Worm (Caenorhabditis elegans) whole organism, early embryonic: ENCODE data around the gene C45G9.5.

ENCODE experiments used
- B0310.2 ChIP-seq: sonication (generic microtip); optimal IDR thresholded peaks from 2 replicates; lab custom pipeline; 2016; ENCODE audit warnings: mild to moderate bottlenecking, missing genetic modification characterization, missing compliant biosample characterization
- F13C5.2 ChIP-seq: sonication (generic microtip); optimal IDR thresholded peaks from 2 replicates; lab custom pipeline; 2017; ENCODE audit warnings: mild to moderate bottlenecking, missing genetic modification characterization, inconsistent platforms, missing compliant biosample characterization
- aly-1 ChIP-seq: sonication (generic microtip); optimal IDR thresholded peaks from 2 replicates; lab custom pipeline; 2016; ENCODE audit warnings: missing genetic modification characterization, missing compliant biosample characterization
- ama-1 ChIP-seq: fragments of 150-350 bp; optimal IDR thresholded peaks from 2 replicates; lab custom pipeline; 2014
- ceh-13 ChIP-seq: fragments of 200-800 bp; sonication (Bioruptor generic); optimal IDR thresholded peaks from 2 replicates; lab custom pipeline; 2018; ENCODE audit warnings: mild to moderate bottlenecking, missing genetic modification characterization, missing compliant biosample characterization
- ceh-36 ChIP-seq: sonication (generic microtip); optimal IDR thresholded peaks from 2 replicates; lab custom pipeline; 2016; ENCODE audit warnings: missing genetic modification characterization, inconsistent platforms, missing compliant biosample characterization
- ets-7 ChIP-seq: sonication (generic microtip); optimal IDR thresholded peaks from 2 replicates; lab custom pipeline; 2016; ENCODE audit warnings: missing genotype, missing genetic modification characterization, missing compliant biosample characterization
- flt-1 ChIP-seq: fragments of 200-800 bp; sonication (Bioruptor generic); IDR thresholded peaks from 2 replicates; pipeline ENCODE4 v1.3.6; 2022; ENCODE audit warnings: missing genetic modification characterization, missing compliant biosample characterization
- hmbx-1 ChIP-seq: sonication (generic microtip); optimal IDR thresholded peaks from 2 replicates; lab custom pipeline; 2016; ENCODE audit warnings: mild to moderate bottlenecking, missing genetic modification characterization, missing compliant biosample characterization
- hmg-4 ChIP-seq: fragments of 200-800 bp; sonication (Bioruptor generic); optimal IDR thresholded peaks from 2 replicates; lab custom pipeline; 2018; ENCODE audit warnings: mild to moderate bottlenecking, missing genetic modification characterization, missing compliant biosample characterization
- hnd-1 ChIP-seq: sonication (generic microtip); optimal IDR thresholded peaks from 2 replicates; lab custom pipeline; 2016; ENCODE audit warnings: missing genetic modification characterization, missing compliant biosample characterization
- pes-1 ChIP-seq: fragments of 200-800 bp; sonication (Bioruptor generic); IDR thresholded peaks from 2 replicates; pipeline ENCODE4 v1.3.6; 2022; ENCODE audit warnings: missing genetic modification reagents, missing genetic modification characterization, missing compliant biosample characterization
- scrt-1 ChIP-seq: fragments of 200-800 bp; sonication (Bioruptor generic); IDR thresholded peaks from 2 replicates; pipeline ENCODE4 v1.3.6; 2022; ENCODE audit warnings: missing genetic modification characterization, missing compliant biosample characterization
- sea-1 ChIP-seq: fragments of 200-800 bp; sonication (Bioruptor generic); conservative IDR thresholded peaks from 2 replicates; pipeline ENCODE4 v1.3.6; 2022; ENCODE audit warnings: missing genetic modification characterization, missing compliant biosample characterization
- tbx-11 ChIP-seq: fragments of 200-800 bp; sonication (Bioruptor generic); IDR thresholded peaks from 2 replicates; pipeline ENCODE4 v1.3.6; 2022; ENCODE audit warnings: missing genetic modification characterization, missing compliant biosample characterization
- tbx-37 ChIP-seq: fragments of 200-800 bp; sonication (Bioruptor generic); conservative IDR thresholded peaks from 2 replicates; pipeline ENCODE4 v1.3.6; 2022; ENCODE audit warnings: missing genetic modification reagents, missing genetic modification characterization, missing compliant biosample characterization
- tra-4 ChIP-seq: sonication (generic microtip); optimal IDR thresholded peaks from 2 replicates; lab custom pipeline; 2017; ENCODE audit warnings: missing genetic modification characterization, missing compliant biosample characterization

The C45G9.5 gene

DNA sequence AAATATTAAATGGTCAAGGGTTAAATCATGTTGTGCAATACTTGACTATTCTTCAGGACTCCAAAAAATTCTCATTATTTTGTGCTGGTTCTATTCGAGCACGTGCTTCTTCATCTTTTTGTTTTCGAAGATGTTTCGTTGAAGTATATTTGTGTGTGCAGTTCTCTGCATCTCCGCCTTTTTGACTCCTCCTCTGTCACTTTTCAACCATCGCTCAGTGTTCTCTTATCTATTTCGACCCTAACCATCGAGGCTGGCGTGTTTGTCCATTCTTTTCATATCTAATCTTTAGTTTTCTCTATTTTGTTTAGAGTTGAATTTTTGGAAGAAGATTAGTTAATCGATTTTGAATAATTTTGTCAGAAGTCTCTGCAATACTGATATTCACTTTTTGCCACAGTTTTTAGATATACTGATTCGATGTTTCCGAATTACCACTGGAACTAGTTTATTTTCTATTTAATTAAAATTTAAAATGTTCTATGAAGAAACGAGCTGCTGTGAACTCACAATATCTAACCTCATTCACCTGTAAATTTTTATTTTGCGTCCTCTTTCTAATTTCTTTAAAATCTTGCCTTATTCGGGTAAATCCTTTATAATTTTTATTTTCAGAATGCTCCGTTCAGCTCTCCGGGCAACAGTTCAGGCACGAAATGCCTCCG lies 29.4 kb downstream of the C45G9.5 start, which contains the start of gene alh-1:
Gene alh-1 (plus strand): TSS at position 615 of the 665 bp plus-strand sequence.
- no peak for TF ChIP-seq B0310.2 (tag; lab: Kevin White, UChicago)
- TF ChIP-seq ets-7 (tag; lab: Kevin White, UChicago) = no peak
- no peak for TF ChIP-seq hmbx-1 (tag; lab: Kevin White, UChicago)
- no peak for TF ChIP-seq sea-1 (GFP tag; lab: Robert Waterston, UW)
- TF ChIP-seq hnd-1 = no peak
- TF ChIP-seq flt-1 (GFP tag; lab: Robert Waterston, UW) = no peak
- TF ChIP-seq hmg-4 (GFP tag; lab: Kevin White, UChicago) = no peak
- TF ChIP-seq pes-1 (GFP tag; lab: Robert Waterston, UW) = no peak
- no peak for TF ChIP-seq ceh-36 (tag; lab: Kevin White, UChicago)
- no peak for TF ChIP-seq tra-4 (tag; lab: Kevin White, UChicago)
- no peak for TF ChIP-seq tbx-11 (GFP tag; lab: Robert Waterston, UW)
- no peak for TF ChIP-seq ama-1 (lab: Kevin White, UChicago)
- no peak for TF ChIP-seq ceh-13 (GFP tag; lab: Kevin White, UChicago)
- TF ChIP-seq F13C5.2 = no peak
- no peak for TF ChIP-seq scrt-1 (GFP tag; lab: Robert Waterston, UW)
- TF ChIP-seq tbx-37 = no peak
- TF ChIP-seq aly-1 (tag; lab: Kevin White, UChicago) = no peak

DNA sequence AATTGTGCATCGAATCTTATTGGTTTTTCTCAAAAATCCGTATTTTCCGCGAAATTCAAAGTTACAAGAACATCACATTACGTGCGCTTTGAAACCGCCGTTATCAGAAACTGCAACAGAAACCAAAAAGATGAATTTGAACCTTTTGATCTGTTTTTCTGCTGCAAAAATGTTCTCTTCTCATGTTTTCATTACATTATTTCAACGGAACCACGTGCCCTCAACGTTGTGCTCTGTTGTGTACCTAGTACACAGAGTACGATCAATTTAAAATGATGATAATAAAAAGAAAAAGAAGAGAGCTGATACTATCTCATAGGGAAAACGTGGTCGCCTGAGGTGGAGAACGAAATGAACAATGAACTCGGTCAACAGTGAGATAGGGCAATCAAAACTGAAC lies 30.1 kb downstream of the C45G9.5 start:
- no peak for TF ChIP-seq aly-1 (tag; lab: Kevin White, UChicago)
- no peak for TF ChIP-seq pes-1 (GFP tag; lab: Robert Waterston, UW)
- TF ChIP-seq hnd-1 = no peak
- TF ChIP-seq ets-7 (tag; lab: Kevin White, UChicago) = no peak
- no peak for TF ChIP-seq tra-4 (tag; lab: Kevin White, UChicago)
- no peak for TF ChIP-seq hmg-4 (GFP tag; lab: Kevin White, UChicago)
- TF ChIP-seq F13C5.2 = no peak
- TF ChIP-seq scrt-1 (GFP tag; lab: Robert Waterston, UW) = no peak
- TF ChIP-seq sea-1 (GFP tag; lab: Robert Waterston, UW) = no peak
- no peak for TF ChIP-seq hmbx-1 (tag; lab: Kevin White, UChicago)
- no peak for TF ChIP-seq flt-1 (GFP tag; lab: Robert Waterston, UW)

- TF ChIP-seq ceh-13 (GFP tag; lab: Kevin White, UChicago) = peak; percentile 24
- TF ChIP-seq ama-1 (lab: Kevin White, UChicago) = no peak
- peak; percentile 65 for TF ChIP-seq hnd-1
- TF ChIP-seq flt-1 (GFP tag; lab: Robert Waterston, UW) = peak; percentile 75
- no peak for TF ChIP-seq hmbx-1 (tag; lab: Kevin White, UChicago)
- TF ChIP-seq sea-1 (GFP tag; lab: Robert Waterston, UW) = peak; percentile 90
- TF ChIP-seq ets-7 (tag; lab: Kevin White, UChicago) = peak; percentile 70
- peak; percentile 79 for TF ChIP-seq scrt-1 (GFP tag; lab: Robert Waterston, UW)
- TF ChIP-seq ceh-36 (tag; lab: Kevin White, UChicago) = peak; percentile 81
- peak; percentile 82 for TF ChIP-seq tbx-11 (GFP tag; lab: Robert Waterston, UW)
- TF ChIP-seq B0310.2 (tag; lab: Kevin White, UChicago) = peak; percentile 74
- TF ChIP-seq tbx-37 = peak; percentile 65
- TF ChIP-seq F13C5.2 = peak; percentile 70
- TF ChIP-seq aly-1 (tag; lab: Kevin White, UChicago) = no peak
- peak; percentile 53 for TF ChIP-seq tra-4 (tag; lab: Kevin White, UChicago)
- peak; percentile 85 for TF ChIP-seq pes-1 (GFP tag; lab: Robert Waterston, UW)
- peak; percentile 84 for TF ChIP-seq hmg-4 (GFP tag; lab: Kevin White, UChicago)
Observed at ce11 chrIII:5080700-5081572, 33.0 kb downstream of the C45G9.5 start.

DNA sequence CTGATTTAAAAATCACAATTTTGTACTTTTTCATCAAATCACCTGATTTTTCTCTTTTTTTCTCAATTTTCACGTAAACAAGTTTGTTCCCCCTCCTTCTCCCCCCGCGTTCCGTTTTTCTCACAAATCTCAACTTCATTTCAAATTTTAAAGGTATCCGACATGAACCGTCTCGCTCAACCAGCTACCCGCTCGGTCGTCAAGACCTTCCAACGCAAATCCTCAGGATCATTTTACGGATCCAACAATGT lies 33.6 kb downstream of the C45G9.5 start, which contains the start of gene cox-6A:
Gene cox-6A (plus strand): TSS at position 152 of the 251 bp plus-strand sequence.
- no peak for TF ChIP-seq aly-1 (tag; lab: Kevin White, UChicago)
- TF ChIP-seq tra-4 (tag; lab: Kevin White, UChicago) = no peak
- TF ChIP-seq pes-1 (GFP tag; lab: Robert Waterston, UW) = no peak
- TF ChIP-seq ceh-36 (tag; lab: Kevin White, UChicago) = no peak
- no peak for TF ChIP-seq F13C5.2
- TF ChIP-seq hnd-1 = no peak
- TF ChIP-seq B0310.2 (tag; lab: Kevin White, UChicago) = no peak
- TF ChIP-seq ets-7 (tag; lab: Kevin White, UChicago) = no peak
- no peak for TF ChIP-seq ceh-13 (GFP tag; lab: Kevin White, UChicago)
- no peak for TF ChIP-seq flt-1 (GFP tag; lab: Robert Waterston, UW)
- no peak for TF ChIP-seq ama-1 (lab: Kevin White, UChicago)
- no peak for TF ChIP-seq sea-1 (GFP tag; lab: Robert Waterston, UW)
- TF ChIP-seq hmg-4 (GFP tag; lab: Kevin White, UChicago) = no peak
- no peak for TF ChIP-seq hmbx-1 (tag; lab: Kevin White, UChicago)
- no peak for TF ChIP-seq tbx-11 (GFP tag; lab: Robert Waterston, UW)
- no peak for TF ChIP-seq scrt-1 (GFP tag; lab: Robert Waterston, UW)
- TF ChIP-seq tbx-37 = no peak

DNA sequence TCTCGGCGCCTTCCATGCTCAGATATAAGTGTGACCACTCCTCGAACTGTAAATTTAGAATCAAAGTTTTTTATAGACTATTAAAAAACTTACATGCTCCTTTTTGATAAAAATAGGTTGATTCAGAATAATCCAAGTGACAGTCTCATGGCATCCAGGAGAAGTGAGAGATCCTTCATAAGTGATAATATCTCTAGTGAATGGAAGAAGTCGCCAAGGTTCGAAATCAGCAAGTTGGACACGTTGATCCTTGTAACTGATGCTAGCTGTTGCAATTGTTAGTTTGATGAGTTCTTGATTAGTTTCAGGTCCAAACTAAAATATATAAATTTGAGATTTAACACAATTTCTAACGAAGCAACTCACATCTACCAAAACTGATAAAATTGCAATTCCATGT lies 35.4 kb downstream of the C45G9.5 start:
- TF ChIP-seq hmg-4 (GFP tag; lab: Kevin White, UChicago) = no peak
- no peak for TF ChIP-seq sea-1 (GFP tag; lab: Robert Waterston, UW)
- TF ChIP-seq flt-1 (GFP tag; lab: Robert Waterston, UW) = no peak
- no peak for TF ChIP-seq F13C5.2
- TF ChIP-seq ama-1 (lab: Kevin White, UChicago) = no peak
- TF ChIP-seq tra-4 (tag; lab: Kevin White, UChicago) = no peak
- TF ChIP-seq hnd-1 = no peak
- no peak for TF ChIP-seq aly-1 (tag; lab: Kevin White, UChicago)
- TF ChIP-seq ceh-36 (tag; lab: Kevin White, UChicago) = no peak
- TF ChIP-seq hmbx-1 (tag; lab: Kevin White, UChicago) = no peak
- no peak for TF ChIP-seq ets-7 (tag; lab: Kevin White, UChicago)
- no peak for TF ChIP-seq scrt-1 (GFP tag; lab: Robert Waterston, UW)
- TF ChIP-seq pes-1 (GFP tag; lab: Robert Waterston, UW) = no peak
